Fruit fly (Drosophila melanogaster): ENCODE results near the gene CG17991.

CG17991 gene

DNA sequence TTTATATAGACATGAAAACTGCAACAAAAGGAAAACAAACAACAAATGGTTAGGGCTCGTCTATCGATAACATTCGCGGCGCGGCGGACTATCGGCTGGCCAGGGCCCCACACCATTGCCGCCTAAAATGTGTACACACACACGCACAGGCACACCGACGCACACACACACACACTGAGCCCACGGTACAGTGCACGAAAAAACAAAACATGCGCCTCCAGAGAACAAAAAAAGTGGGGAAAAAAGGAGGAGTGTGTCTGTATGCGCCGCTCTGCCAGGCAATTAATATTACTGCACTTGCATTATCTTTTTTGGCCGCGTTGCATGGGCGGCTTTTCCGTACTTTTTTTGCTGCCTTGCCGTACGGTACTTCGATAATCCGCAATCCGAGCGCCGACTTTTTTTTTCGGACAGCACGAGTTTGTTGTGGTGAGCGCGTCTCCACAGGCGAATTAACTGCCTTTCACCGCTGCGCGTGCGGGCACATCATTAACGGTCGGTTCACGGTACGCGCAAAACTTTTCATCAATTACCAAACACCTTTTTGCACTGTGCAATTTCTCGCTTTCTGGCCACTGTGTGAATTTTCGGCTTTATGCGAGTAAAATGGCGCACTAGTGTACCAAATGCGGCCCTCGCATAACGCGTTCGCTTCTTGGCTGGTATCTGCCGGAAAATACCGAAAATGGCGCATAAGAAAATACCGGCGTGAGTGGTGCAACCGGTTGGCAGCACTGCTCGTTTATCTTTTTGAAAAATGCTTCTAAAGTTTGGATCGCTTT, 22.6 kb downstream of the CG17991 start, which contains the start of gene woc (continued):
- peak; percentile 96 for TF ChIP-seq CG34422 (GFP tag; IDR thresholded peaks at IDR 0.05)
- peak; percentile 39 for TF ChIP-seq pum (GFP tag; optimal IDR thresholded peaks at IDR 0.05)
- no peak for TF ChIP-seq CG16779 (GFP tag; IDR thresholded peaks at IDR 0.05)
- TF ChIP-seq Ada2b (GFP tag; IDR thresholded peaks at IDR 0.05), result peak; percentile 40; the same call in 1 of the 2 replicates
- peak; percentile 4 for TF ChIP-seq disco-r (GFP tag; optimal IDR thresholded peaks at IDR 0.05)
- TF ChIP-seq emc (GFP tag; optimal IDR thresholded peaks at IDR 0.05), result no peak
- TF ChIP-seq Sry-δ (GFP tag; optimal IDR thresholded peaks at IDR 0.05), result peak; percentile 54
- TF ChIP-seq C15 (GFP tag; IDR thresholded peaks at IDR 0.05), result no peak
- peak; percentile 37; the same call in 1 of the 2 replicates for TF ChIP-seq CG4404 (GFP tag; IDR thresholded peaks at IDR 0.05)
- no peak for TF ChIP-seq fd3F (GFP tag; optimal IDR thresholded peaks at IDR 0.05)
- peak in 1 of 2 experiments; percentile 23 for TF ChIP-seq insv (GFP tag; optimal IDR thresholded peaks at IDR 0.05)
- TF ChIP-seq Jarid2 (GFP tag; optimal IDR thresholded peaks at IDR 0.05), result no peak
- TF ChIP-seq ara (GFP tag; IDR thresholded peaks at IDR 0.05), result no peak
- no peak for TF ChIP-seq CG2199 (GFP tag; IDR thresholded peaks at IDR 0.05)
- TF ChIP-seq Camta (GFP tag; optimal IDR thresholded peaks at IDR 0.05), result peak; percentile 36
- peak; percentile 10 for TF ChIP-seq CG33213 (GFP tag; optimal IDR thresholded peaks at IDR 0.05)
- peak; percentile 51 for TF ChIP-seq CG8924 (tag; optimal IDR thresholded peaks at IDR 0.05)
- TF ChIP-seq CG17328 (GFP tag; IDR thresholded peaks at IDR 0.05), result peak; percentile 61
- peak; percentile 1 for TF ChIP-seq CG12236 (GFP tag; optimal IDR thresholded peaks at IDR 0.05)
- TF ChIP-seq CG34224 (GFP tag; IDR thresholded peaks at IDR 0.05; ENCODE audit: partially characterized antibody), result peak; percentile 88
- TF ChIP-seq repo (GFP tag; optimal IDR thresholded peaks at IDR 0.05), result peak; percentile 46

DNA sequence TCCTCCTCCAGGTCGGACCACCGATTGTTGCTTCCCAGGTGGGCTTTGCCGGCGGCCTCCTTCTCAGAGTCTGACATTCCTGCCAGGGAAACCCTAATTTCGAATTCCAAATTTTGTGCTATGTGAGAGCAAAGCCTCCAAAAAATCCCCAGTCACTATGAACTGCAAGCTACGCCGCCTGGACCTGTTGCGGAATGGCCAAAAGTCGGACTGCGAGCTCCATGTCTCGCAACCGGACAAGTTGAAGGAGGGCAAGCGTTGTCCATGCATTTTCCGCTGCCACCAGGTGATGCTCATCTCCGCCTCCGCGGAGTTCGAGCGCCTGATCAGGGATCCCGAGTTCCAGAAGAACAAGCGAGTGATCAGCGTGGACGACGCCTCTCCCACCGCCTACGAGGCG, 24.3 kb downstream of the CG17991 start, which contains the start of the genes CG14262 and CG14260:
CG14262 (minus strand) TSS at position 101 of the 400 bp plus-strand sequence.
CG14260 (plus strand) TSS at position 128 of the 400 bp plus-strand sequence.
- TF ChIP-seq ssp (GFP tag; IDR thresholded peaks at IDR 0.05), result no peak
- no peak for TF ChIP-seq CG12236 (GFP tag; optimal IDR thresholded peaks at IDR 0.05)
- no peak for TF ChIP-seq z (GFP tag; IDR thresholded peaks at IDR 0.05)
- TF ChIP-seq Atf3 (GFP tag; optimal IDR thresholded peaks at IDR 0.05), result no peak
- TF ChIP-seq CG1233 (GFP tag; optimal IDR thresholded peaks at IDR 0.05), result no peak
- no peak for TF ChIP-seq tup (GFP tag; optimal IDR thresholded peaks at IDR 0.05)
- TF ChIP-seq CG7987 (GFP tag; optimal IDR thresholded peaks at IDR 0.05), result no peak
- TF ChIP-seq hkb (optimal IDR thresholded peaks at IDR 0.05), result no peak
- no peak for TF ChIP-seq hkb (GFP tag; IDR thresholded peaks at IDR 0.05)
- no peak for TF ChIP-seq Bdp1 (GFP tag; optimal IDR thresholded peaks at IDR 0.05)
- TF ChIP-seq CG11560 (tag; IDR thresholded peaks at IDR 0.05), result no peak
- TF ChIP-seq row (GFP tag; IDR thresholded peaks at IDR 0.05), result no peak
- TF ChIP-seq CG34422 (GFP tag; IDR thresholded peaks at IDR 0.05), result no peak
- TF ChIP-seq CG34224 (GFP tag; IDR thresholded peaks at IDR 0.05; ENCODE audit: partially characterized antibody), result no peak
- no peak for TF ChIP-seq Antp (GFP tag; optimal IDR thresholded peaks at IDR 0.05)

- no peak for TF ChIP-seq CG12942 (GFP tag; optimal IDR thresholded peaks at IDR 0.05)
- TF ChIP-seq jumu (GFP tag; optimal IDR thresholded peaks at IDR 0.05), result no peak
- TF ChIP-seq nom (GFP tag; optimal IDR thresholded peaks at IDR 0.05), result peak; percentile 50
- TF ChIP-seq CG15073 (GFP tag; optimal IDR thresholded peaks at IDR 0.05), result no peak
- no peak for TF ChIP-seq CG7357 (GFP tag; IDR thresholded peaks at IDR 0.05)
- TF ChIP-seq CG12769 (tag; optimal IDR thresholded peaks at IDR 0.05), result peak; percentile 15
- 0 out of 4 replicates have a peak, but pooled peaks have one; percentile 29 for TF ChIP-seq chinmo (GFP tag; IDR thresholded peaks at IDR 0.05; ENCODE audit: partially characterized antibody)
- peak; percentile 56 for TF ChIP-seq crol (GFP tag; IDR thresholded peaks at IDR 0.05)
- peak; percentile 17 for TF ChIP-seq sug (tag; optimal IDR thresholded peaks at IDR 0.05)
- peak; percentile 80 for TF ChIP-seq cg (GFP tag; optimal IDR thresholded peaks at IDR 0.05)
- peak in 1 of 2 experiments; percentile 68 for TF ChIP-seq Pdp1 (GFP tag; optimal IDR thresholded peaks at IDR 0.05)
- peak; percentile 65 for TF ChIP-seq CG4360 (GFP tag; IDR thresholded peaks at IDR 0.05)
- peak; percentile 5; the same call in 1 of the 2 replicates for TF ChIP-seq MBD-R2 (GFP tag; IDR thresholded peaks at IDR 0.05)
- TF ChIP-seq Deaf1 (tag; optimal IDR thresholded peaks at IDR 0.05), result peak; percentile 62
Measured at dm6 chr3R:27270379-27271266, 29.6 kb downstream of the CG17991 start.
